Worm (Caenorhabditis elegans) whole organism, late embryonic: Measurements from ENCODE around the gene T01D3.6.

Experiments used
- ceh-9 ChIP-seq: sonication (generic microtip); optimal IDR thresholded peaks from 2 replicates; lab custom pipeline; 2016; ENCODE audit warnings: mild to moderate bottlenecking, missing genetic modification characterization, inconsistent platforms, missing compliant biosample characterization
- eyg-1 ChIP-seq: sonication (generic microtip); optimal IDR thresholded peaks from 2 replicates; lab custom pipeline; 2016; ENCODE audit warnings: missing genotype, missing genetic modification characterization, missing compliant biosample characterization
- hlh-30 ChIP-seq: sonication (generic microtip); optimal IDR thresholded peaks from 2 replicates; lab custom pipeline; 2017; ENCODE audit warnings: antibody characterized with exemption, missing genetic modification characterization, missing compliant biosample characterization; ENCODE audit not compliant: insufficient read depth
- madf-2 ChIP-seq: sonication (generic microtip); optimal IDR thresholded peaks from 2 replicates; lab custom pipeline; 2017; ENCODE audit warnings: missing genetic modification characterization, missing compliant biosample characterization
- npax-4 ChIP-seq: sonication (generic microtip); optimal IDR thresholded peaks from 2 replicates; lab custom pipeline; 2016; ENCODE audit warnings: missing genetic modification characterization, missing compliant biosample characterization
- pqm-1 ChIP-seq: sonication (generic microtip); optimal IDR thresholded peaks from 2 replicates; lab custom pipeline; 2016; ENCODE audit warnings: missing genetic modification characterization, missing compliant biosample characterization
- ref-2 ChIP-seq: sonication (generic microtip); optimal IDR thresholded peaks from 2 replicates; lab custom pipeline; 2016; ENCODE audit warnings: missing genetic modification characterization, missing compliant biosample characterization
- rnt-1 ChIP-seq: sonication (generic microtip); optimal IDR thresholded peaks from 2 replicates; lab custom pipeline; 2016; ENCODE audit warnings: missing genetic modification characterization, missing compliant biosample characterization
- sox-4 ChIP-seq: sonication (generic microtip); optimal IDR thresholded peaks from 2 replicates; lab custom pipeline; 2017; ENCODE audit warnings: mild to moderate bottlenecking, missing genetic modification characterization, inconsistent platforms, missing compliant biosample characterization
- unc-86 ChIP-seq: sonication (generic microtip); optimal IDR thresholded peaks from 2 replicates; lab custom pipeline; 2016; ENCODE audit warnings: missing genetic modification characterization, missing compliant biosample characterization
- ztf-16 ChIP-seq: sonication (generic microtip); optimal IDR thresholded peaks from 2 replicates; lab custom pipeline; 2017; ENCODE audit warnings: missing genetic modification characterization, missing compliant biosample characterization

ce11 chrV:13738374-13738773 lies 21.8 kb downstream of the T01D3.6 start, which contains the start of gene irg-5:
- TF ChIP-seq eyg-1 (tag; lab: Kevin White, UChicago) (no peak), madf-2 (tag; lab: Kevin White, UChicago) (no peak), unc-86 (tag; lab: Kevin White, UChicago) (no peak), ceh-9 (tag; lab: Kevin White, UChicago) (no peak), npax-4 (no peak), ref-2 (tag; lab: Kevin White, UChicago) (no peak), sox-4 (no peak), pqm-1 (tag; lab: Kevin White, UChicago) (no peak), hlh-30 (tag; lab: Kevin White, UChicago) (no peak), ztf-16 (tag; lab: Kevin White, UChicago) (no peak), rnt-1 (tag; lab: Kevin White, UChicago) (no peak)
